Fruit fly (Drosophila melanogaster) whole organism, embryonic: ENCODE data around the gene bor.

Source experiments
- Bgb ChIP-seq: fragments of 200-800 bp; sonication (Bioruptor generic); IDR thresholded peaks from 2 replicates; pipeline ENCODE4 v1.3.6; 2022; ENCODE audit warnings: missing biosample characterization, missing genetic modification characterization; ENCODE audit not compliant: partially characterized antibody
- CG10267 ChIP-seq: fragments of 200-800 bp; sonication (Bioruptor generic); optimal IDR thresholded peaks from 2 replicates; lab custom pipeline; 2018; ENCODE audit warnings: missing biosample characterization, mild to moderate bottlenecking, missing genetic modification characterization, moderate library complexity
- CG10366 ChIP-seq: fragments of 200-800 bp; sonication (Bioruptor generic); IDR thresholded peaks from 2 replicates; pipeline ENCODE4 v1.3.6; 2022; ENCODE audit warnings: missing biosample characterization, missing genetic modification characterization
- CG10959 ChIP-seq: fragments of 200-800 bp; sonication (Bioruptor generic); IDR thresholded peaks from 2 replicates; pipeline ENCODE4 v1.3.6; 2022; ENCODE audit warnings: missing biosample characterization, missing genetic modification characterization
- CG11696 ChIP-seq: fragments of 200-800 bp; sonication (Bioruptor generic); IDR thresholded peaks from 2 replicates; pipeline ENCODE4 v1.3.6; 2022; ENCODE audit warnings: missing biosample characterization, missing genetic modification characterization
- CG12219 ChIP-seq: fragments of 200-800 bp; sonication (Bioruptor generic); optimal IDR thresholded peaks from 3 replicates; lab custom pipeline; 2018; ENCODE audit warnings: missing biosample characterization, mild to moderate bottlenecking, missing genetic modification characterization
- CG12391 ChIP-seq: fragments of 200-800 bp; sonication (Bioruptor generic); optimal IDR thresholded peaks from 3 replicates; lab custom pipeline; 2018; ENCODE audit warnings: missing biosample characterization, mild to moderate bottlenecking, missing genetic modification characterization, moderate library complexity
- CG1647 ChIP-seq: fragments of 200-800 bp; sonication (Bioruptor generic); optimal IDR thresholded peaks from 3 replicates; lab custom pipeline; 2016; ENCODE audit warnings: missing biosample characterization, missing genetic modification characterization
- CG18599 ChIP-seq: fragments of 200-800 bp; sonication (Bioruptor generic); optimal IDR thresholded peaks from 3 replicates; lab custom pipeline; 2017; ENCODE audit warnings: missing biosample characterization, missing genetic modification characterization, mild to moderate bottlenecking, moderate library complexity, missing genetic modification reagents
- CG3838 ChIP-seq: fragments of 200-800 bp; sonication (Bioruptor generic); optimal IDR thresholded peaks from 3 replicates; lab custom pipeline; 2016; ENCODE audit warnings: missing biosample characterization, missing genetic modification characterization
- CG3847 ChIP-seq: fragments of 200-800 bp; sonication (Bioruptor generic); IDR thresholded peaks from 2 replicates; pipeline ENCODE4 v1.3.6; 2022; ENCODE audit warnings: missing biosample characterization, missing genetic modification characterization
- CG4282 ChIP-seq: fragments of 200-800 bp; sonication (Bioruptor generic); optimal IDR thresholded peaks from 2 replicates; lab custom pipeline; 2016; ENCODE audit warnings: missing biosample characterization, missing genetic modification characterization
- CG4854 ChIP-seq: fragments of 200-800 bp; sonication (Bioruptor generic); optimal IDR thresholded peaks from 2 replicates; lab custom pipeline; 2016; ENCODE audit warnings: missing biosample characterization, missing genetic modification characterization, inconsistent platforms
- CG6813 ChIP-seq: fragments of 200-800 bp; sonication (Bioruptor generic); optimal IDR thresholded peaks from 2 replicates; lab custom pipeline; 2017; ENCODE audit warnings: missing biosample characterization, missing genetic modification characterization, mild to moderate bottlenecking, moderate library complexity, missing genetic modification reagents
- CG7963 ChIP-seq: fragments of 200-800 bp; sonication (Bioruptor generic); IDR thresholded peaks from 3 replicates; pipeline ENCODE4 v1.3.6; 2022; ENCODE audit warnings: missing biosample characterization, missing genetic modification characterization; ENCODE audit not compliant: partially characterized antibody
- CG8765 ChIP-seq: fragments of 200-800 bp; sonication (Bioruptor generic); IDR thresholded peaks from 2 replicates; pipeline ENCODE4 v1.3.6; 2022; ENCODE audit warnings: missing biosample characterization, missing genetic modification characterization
- CoRest ChIP-seq: fragments of 200-800 bp; sonication (Bioruptor generic); optimal IDR thresholded peaks from 3 replicates; lab custom pipeline; 2018; ENCODE audit warnings: missing biosample characterization, mild to moderate bottlenecking, missing genetic modification characterization, moderate library complexity
- ERR ChIP-seq: fragments of 200-800 bp; sonication (Bioruptor generic); optimal IDR thresholded peaks from 2 replicates; lab custom pipeline; 2016; ENCODE audit warnings: missing biosample characterization, missing genetic modification characterization
- Eip74EF ChIP-seq, 2 experiments: fragments of 200-800 bp in 1 of 2; fragments of >200 bp in 1 of 2; sonication (Bioruptor generic) in 1 of 2; optimal IDR thresholded peaks; 2 replicates each; lab custom pipeline; 2017 to 2019; ENCODE audit warnings: missing biosample characterization in 2 of 2, missing genetic modification characterization in 2 of 2, mild to moderate bottlenecking in 1 of 2, moderate library complexity in 1 of 2
- Fer1 ChIP-seq: fragments of 200-800 bp; sonication (Bioruptor generic); optimal IDR thresholded peaks from 2 replicates; lab custom pipeline; 2017; ENCODE audit warnings: missing biosample characterization, mild to moderate bottlenecking, missing genetic modification characterization
- GATAe ChIP-seq: fragments of 200-800 bp; sonication (Bioruptor generic); conservative IDR thresholded peaks from 2 replicates; pipeline ENCODE4 v1.3.6; 2022; ENCODE audit warnings: missing biosample characterization, missing genetic modification characterization
- Hand ChIP-seq: fragments of 200-800 bp; sonication (Bioruptor generic); optimal IDR thresholded peaks from 2 replicates; lab custom pipeline; 2017; ENCODE audit warnings: mild to moderate bottlenecking, missing biosample characterization, missing genetic modification reagents, missing genetic modification characterization
- Hmx ChIP-seq: fragments of 200-800 bp; sonication (Bioruptor generic); optimal IDR thresholded peaks from 2 replicates; lab custom pipeline; 2016; ENCODE audit warnings: missing biosample characterization, missing genetic modification characterization
- Hr3 ChIP-seq: fragments of 200-800 bp; sonication (Bioruptor generic); optimal IDR thresholded peaks from 3 replicates; lab custom pipeline; 2016; ENCODE audit warnings: missing biosample characterization, missing genetic modification characterization
- Neu2 ChIP-seq: fragments of 200-800 bp; sonication (Bioruptor generic); optimal IDR thresholded peaks from 3 replicates; lab custom pipeline; 2016; ENCODE audit warnings: missing biosample characterization, missing genetic modification characterization, borderline replicate concordance
- NfI ChIP-seq: fragments of 200-800 bp; sonication (Bioruptor generic); optimal IDR thresholded peaks from 3 replicates; lab custom pipeline; 2018; ENCODE audit warnings: missing biosample characterization, mild to moderate bottlenecking, missing genetic modification characterization, moderate library complexity
- Opbp ChIP-seq: fragments of 200-800 bp; sonication (Bioruptor generic); IDR thresholded peaks from 3 replicates; pipeline ENCODE4 v1.3.6; 2022; ENCODE audit warnings: missing biosample characterization, missing genetic modification characterization; ENCODE audit not compliant: partially characterized antibody
- Side ChIP-seq: fragments of 200-800 bp; sonication (Bioruptor generic); optimal IDR thresholded peaks from 2 replicates; lab custom pipeline; 2016; ENCODE audit warnings: missing biosample characterization, missing genetic modification characterization
- Taf1 ChIP-seq: fragments of 200-800 bp; sonication (Bioruptor generic); IDR thresholded peaks from 2 replicates; pipeline ENCODE4 v1.3.6; 2022; ENCODE audit warnings: missing biosample characterization, missing genetic modification characterization
- abd-A ChIP-seq: fragments of 200-800 bp; sonication (Bioruptor generic); optimal IDR thresholded peaks from 3 replicates; lab custom pipeline; 2019; ENCODE audit warnings: missing biosample characterization, mild to moderate bottlenecking, missing genetic modification characterization, moderate library complexity
- aop ChIP-seq: fragments of 200-800 bp; sonication (Bioruptor generic); IDR thresholded peaks from 2 replicates; pipeline ENCODE4 v1.3.6; 2022; ENCODE audit warnings: missing biosample characterization, missing genetic modification characterization
- ato ChIP-seq: fragments of 200-800 bp; sonication (Bioruptor generic); IDR thresholded peaks from 2 replicates; pipeline ENCODE4 v1.3.6; 2022; ENCODE audit warnings: missing biosample characterization, missing genetic modification characterization; ENCODE audit not compliant: partially characterized antibody
- cas ChIP-seq: fragments of 200-800 bp; sonication (Bioruptor generic); IDR thresholded peaks from 2 replicates; pipeline ENCODE4 v1.3.6; 2022; ENCODE audit warnings: missing biosample characterization, missing genetic modification characterization
- cg ChIP-seq: fragments of 200-800 bp; sonication (Bioruptor generic); optimal IDR thresholded peaks from 3 replicates; lab custom pipeline; 2019; ENCODE audit warnings: missing biosample characterization, mild to moderate bottlenecking, missing genetic modification characterization, moderate library complexity
- dimm ChIP-seq: fragments of 200-800 bp; sonication (Bioruptor generic); IDR thresholded peaks from 2 replicates; pipeline ENCODE4 v1.3.6; 2022; ENCODE audit warnings: missing biosample characterization, missing genetic modification characterization
- disco-r ChIP-seq: fragments of 200-800 bp; sonication (Bioruptor generic); optimal IDR thresholded peaks from 2 replicates; lab custom pipeline; 2016; ENCODE audit warnings: missing biosample characterization, missing genetic modification characterization
- dmrt99B ChIP-seq: fragments of 200-800 bp; sonication (Bioruptor generic); optimal IDR thresholded peaks from 2 replicates; lab custom pipeline; 2018; ENCODE audit warnings: missing biosample characterization, mild to moderate bottlenecking, missing genetic modification characterization, moderate library complexity
- gro ChIP-seq: fragments of 200-800 bp; sonication (Bioruptor generic); optimal IDR thresholded peaks from 2 replicates; lab custom pipeline; 2016; ENCODE audit warnings: missing biosample characterization, missing genetic modification characterization
- gsb ChIP-seq: fragments of 200-800 bp; sonication (Bioruptor generic); IDR thresholded peaks from 2 replicates; pipeline ENCODE4 v1.3.6; 2022; ENCODE audit warnings: missing biosample characterization, missing genetic modification characterization
- insv ChIP-seq, 2 experiments: fragments of 200-800 bp; sonication (Bioruptor generic); optimal IDR thresholded peaks; 3 replicates each; lab custom pipeline; 2016 to 2018; ENCODE audit warnings: missing biosample characterization in 2 of 2, missing genetic modification characterization in 2 of 2
- luna ChIP-seq: fragments of 200-800 bp; sonication (Bioruptor generic); optimal IDR thresholded peaks from 2 replicates; lab custom pipeline; 2016; ENCODE audit warnings: missing biosample characterization, missing genetic modification characterization
- pan ChIP-seq, 4 experiments: fragments of >200 bp in 3 of 4; fragments of 200-800 bp in 1 of 4; sonication (Bioruptor generic) in 1 of 4; optimal IDR thresholded peaks in 3 of 4; IDR thresholded peaks in 1 of 4; 2 replicates each; pipeline versions ENCODE4 v1.3.6 to Lab custom; 2017 to 2022; ENCODE audit warnings: missing biosample characterization in 2 of 4, missing genetic modification characterization in 2 of 4, mixed read lengths in 1 of 4
- psq ChIP-seq: fragments of 200-800 bp; sonication (Bioruptor generic); optimal IDR thresholded peaks from 2 replicates; lab custom pipeline; 2017; ENCODE audit warnings: missing biosample characterization, missing genetic modification characterization
- sima ChIP-seq: fragments of 200-800 bp; sonication (Bioruptor generic); optimal IDR thresholded peaks from 2 replicates; lab custom pipeline; 2016; ENCODE audit warnings: missing biosample characterization, missing genetic modification characterization
- tin ChIP-seq: fragments of 200-800 bp; sonication (Bioruptor generic); optimal IDR thresholded peaks from 3 replicates; lab custom pipeline; 2016; ENCODE audit warnings: missing biosample characterization, missing genetic modification characterization
- tll ChIP-seq, 2 experiments: fragments of 200-800 bp in 1 of 2; fragments of >200 bp in 1 of 2; sonication (Bioruptor generic) in 1 of 2; optimal IDR thresholded peaks; 2 replicates each; lab custom pipeline; 2017 to 2019; ENCODE audit warnings: missing biosample characterization in 2 of 2, missing genetic modification characterization in 2 of 2, mild to moderate bottlenecking in 1 of 2, moderate library complexity in 1 of 2
- trh ChIP-seq: fragments of 200-800 bp; sonication (Bioruptor generic); optimal IDR thresholded peaks from 2 replicates; lab custom pipeline; 2016; ENCODE audit warnings: missing biosample characterization, missing genetic modification characterization
- vfl ChIP-seq: fragments of 200-800 bp; sonication (Bioruptor generic); optimal IDR thresholded peaks from 2 replicates; lab custom pipeline; 2016; ENCODE audit warnings: missing biosample characterization, missing genetic modification characterization

The bor gene

dm6 chr3R:16214474-16215318, 49.2 kb downstream of the bor start (continued):
- TF ChIP-seq abd-A (tag; lab: Kevin White, UChicago) (peak; percentile 8), ato (no peak), Taf1 (GFP tag; lab: Robert Waterston, UW) (no peak), Hand (GFP tag; lab: Kevin White, UChicago) (peak; percentile 12), luna (GFP tag; lab: Kevin White, UChicago) (no peak), Bgb (GFP tag; lab: Robert Waterston, UW) (no peak), CoRest (tag; lab: Kevin White, UChicago) (peak; percentile 68), GATAe (no peak), Neu2 (GFP tag; lab: Kevin White, UChicago) (no peak), CG18599 (GFP tag; lab: Kevin White, UChicago) (peak; percentile 5), psq (GFP tag; lab: Kevin White, UChicago) (no peak), ERR (GFP tag; lab: Kevin White, UChicago) (no peak), CG10959 (GFP tag; lab: Robert Waterston, UW) (no peak), Eip74EF (GFP tag; optimal IDR thresholded peaks at IDR 0.05; lab: Kevin White, UChicago) (peak in 1 of 2 experiments; percentile 44), CG4282 (GFP tag; lab: Kevin White, UChicago) (no peak), CG6813 (GFP tag; lab: Kevin White, UChicago) (no peak), CG3847 (GFP tag; lab: Robert Waterston, UW) (no peak), CG8765 (GFP tag; lab: Robert Waterston, UW) (no peak), gro (GFP tag; lab: Kevin White, UChicago) (no peak), insv (GFP tag; optimal IDR thresholded peaks at IDR 0.05; lab: Kevin White, UChicago) (no peak), CG11696 (GFP tag; lab: Robert Waterston, UW) (no peak), NfI (GFP tag; lab: Kevin White, UChicago) (peak; percentile 30), cas (GFP tag; lab: Robert Waterston, UW) (no peak), vfl (GFP tag; lab: Kevin White, UChicago) (no peak), CG10366 (GFP tag; lab: Robert Waterston, UW) (no peak), Fer1 (no peak), disco-r (no peak), sima (GFP tag; lab: Kevin White, UChicago) (no peak), Hmx (GFP tag; lab: Kevin White, UChicago) (no peak), CG7963 (GFP tag; lab: Robert Waterston, UW) (no peak), Opbp (no peak), dimm (GFP tag; lab: Robert Waterston, UW) (no peak), cg (peak; percentile 36), pan (optimal IDR thresholded peaks at IDR 0.05; lab: Kevin White, UChicago) (no peak), pan (GFP tag; optimal IDR thresholded peaks at IDR 0.05 in 1 of 2, IDR thresholded peaks at IDR 0.05 in 1 of 2) (no peak), tin (GFP tag; lab: Kevin White, UChicago) (no peak), CG1647 (GFP tag; lab: Kevin White, UChicago) (no peak), Hr3 (peak; percentile 34), tll (GFP tag; optimal IDR thresholded peaks at IDR 0.05; lab: Kevin White, UChicago) (no peak), dmrt99B (tag; lab: Kevin White, UChicago) (peak; percentile 50), trh (GFP tag; lab: Kevin White, UChicago) (no peak), Side (GFP tag; lab: Kevin White, UChicago) (no peak), CG3838 (no peak), CG4854 (GFP tag; lab: Kevin White, UChicago) (no peak), aop (GFP tag; lab: Robert Waterston, UW) (no peak), CG10267 (tag; lab: Kevin White, UChicago) (no peak), gsb (no peak), CG12391 (tag; lab: Kevin White, UChicago) (peak; percentile 45), CG12219 (GFP tag; lab: Kevin White, UChicago) (no peak)
